Worm (Caenorhabditis elegans): ENCODE data around the gene F40F11.3.

DNA sequence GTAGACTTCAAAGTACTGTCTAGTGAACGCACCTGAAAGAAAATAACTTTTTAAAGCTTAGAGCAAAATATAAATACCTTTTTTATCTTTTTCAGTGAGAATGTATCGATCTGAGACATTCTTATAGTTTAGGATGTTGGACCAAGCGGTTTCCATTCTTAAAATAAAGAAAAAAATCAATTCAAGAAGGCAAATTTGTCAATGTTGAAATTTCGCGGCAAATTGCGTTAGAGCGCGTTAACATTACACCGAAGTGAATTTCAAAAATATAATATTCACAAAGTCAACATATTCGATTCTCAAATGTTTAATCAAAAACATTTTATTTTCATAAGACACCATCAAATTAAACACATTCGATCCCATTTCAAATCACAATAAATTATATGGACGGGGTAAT is 32.1 kb downstream of the F40F11.3 start, which contains the start of gene F12F6.7:
- no peak for TF ChIP-seq lin-35 (GFP tag; optimal IDR thresholded peaks at IDR 0.05)
- TF ChIP-seq unc-130 (GFP tag; optimal IDR thresholded peaks at IDR 0.05): no peak
- TF ChIP-seq rec-8 (tag; optimal IDR thresholded peaks at IDR 0.05): no peak
- no peak for TF ChIP-seq hlh-12 (tag; optimal IDR thresholded peaks at IDR 0.05)
- no peak for TF ChIP-seq nhr-90 (tag; optimal IDR thresholded peaks at IDR 0.05)
